Fruit fly (Drosophila melanogaster): ENCODE data around the gene CG4678.

Gene CG4678

dm6 chrX:16660632-16661031 is 35.3 kb upstream of the CG4678 start:
- TF ChIP-seq sens (GFP tag) (peak; percentile 53), fd96Cb (tag; optimal IDR thresholded peaks at IDR 0.05) (no peak), CG33557 (GFP tag; optimal IDR thresholded peaks at IDR 0.05) (peak; percentile 5), fu2 (GFP tag; optimal IDR thresholded peaks at IDR 0.05) (no peak), dmrt11E (tag; optimal IDR thresholded peaks at IDR 0.05) (peak; percentile 22), Abd-B (GFP tag; optimal IDR thresholded peaks at IDR 0.05) (no peak), CG31388 (GFP tag; optimal IDR thresholded peaks at IDR 0.05) (no peak), CG6689 (GFP tag; IDR thresholded peaks at IDR 0.05) (no peak), Xrp1 (GFP tag; IDR thresholded peaks at IDR 0.05) (0 out of 2 replicates have a peak, but pooled peaks have one; percentile 8), run (tag; optimal IDR thresholded peaks at IDR 0.05) (no peak), CG15696 (tag; optimal IDR thresholded peaks at IDR 0.05) (peak; percentile 53), CG10979 (tag; optimal IDR thresholded peaks at IDR 0.05) (no peak), crol (GFP tag; IDR thresholded peaks at IDR 0.05) (no peak)

DNA sequence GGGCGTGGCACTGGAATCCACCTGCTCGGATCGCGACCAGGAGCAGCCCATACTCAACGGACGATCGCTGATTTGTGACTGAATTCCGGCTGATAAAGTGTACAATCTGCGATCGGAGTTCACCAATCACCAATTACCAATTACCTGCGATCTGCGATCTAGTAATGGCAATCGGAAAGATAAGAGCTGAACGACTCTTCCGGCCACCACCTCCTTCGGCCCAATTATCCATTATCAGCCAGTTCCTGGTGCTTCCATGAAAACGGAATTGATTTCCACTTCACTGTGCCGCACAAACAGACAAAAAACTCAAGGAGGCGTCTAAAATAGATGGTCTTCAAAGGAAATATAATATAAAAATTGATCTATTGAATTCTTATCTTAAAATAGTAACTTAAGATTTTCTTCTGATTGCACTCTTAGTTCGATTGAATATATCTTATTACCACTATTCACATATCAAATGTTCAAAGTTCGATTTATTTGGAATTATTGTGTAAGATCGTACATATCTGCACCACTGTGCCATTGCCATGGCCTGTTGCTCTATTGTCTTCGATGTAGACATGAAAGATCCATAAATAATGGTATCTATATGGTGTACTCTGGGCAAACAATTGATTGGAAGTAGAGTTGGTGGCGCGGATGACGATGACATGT is 31.4 kb upstream of the CG4678 start, which contains the start of gene CG15865:
Gene CG15865, minus strand, starts transcription at position 51 of the 660 bp plus-strand sequence.
- TF ChIP-seq CG9609 (GFP tag; optimal IDR thresholded peaks at IDR 0.05) (no peak), CG15514 (GFP tag; optimal IDR thresholded peaks at IDR 0.05) (no peak), CoRest (tag; optimal IDR thresholded peaks at IDR 0.05) (no peak), exex (tag; optimal IDR thresholded peaks at IDR 0.05) (peak; percentile 0), Ets65A (GFP tag) (peak; percentile 79), sens (GFP tag) (peak; percentile 64), Med (GFP tag) (peak; percentile 28)

- TF ChIP-seq cato (GFP tag; optimal IDR thresholded peaks at IDR 0.05; ENCODE audit: borderline replicate concordance) (no peak), aop (GFP tag; IDR thresholded peaks at IDR 0.05) (peak; percentile 58; the same call in 1 of the 2 replicates), dimm (GFP tag; IDR thresholded peaks at IDR 0.05) (no peak), jumu (GFP tag; optimal IDR thresholded peaks at IDR 0.05) (no peak)
These were observed 26.1 kb upstream of the CG4678 start for dm6 chrX:16669849-16670248.

DNA sequence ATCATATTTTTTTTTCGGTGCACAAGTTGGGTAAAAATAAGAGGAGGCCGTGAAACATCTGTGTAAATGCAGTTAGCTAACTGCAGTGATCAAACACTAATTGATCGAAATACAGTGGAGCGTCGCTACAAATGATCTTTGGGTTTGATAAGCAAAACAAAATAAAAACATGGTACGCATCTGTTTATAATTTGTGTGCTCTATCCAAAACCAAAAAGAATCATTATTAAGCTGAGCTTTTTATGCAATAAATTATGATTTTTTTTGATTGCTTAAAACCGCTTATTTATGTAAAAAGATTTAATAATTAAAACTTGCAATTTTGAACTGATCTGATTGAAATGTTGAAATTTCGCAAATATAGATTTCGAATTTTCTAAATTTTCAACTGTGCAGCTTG is 25.7 kb upstream of the CG4678 start:
- TF ChIP-seq h (optimal IDR thresholded peaks at IDR 0.05) (no peak), az2 (GFP tag; optimal IDR thresholded peaks at IDR 0.05) (peak; percentile 13), bsh (GFP tag; optimal IDR thresholded peaks at IDR 0.05) (peak in 1 of 2 experiments; percentile 5), shn (GFP tag; optimal IDR thresholded peaks at IDR 0.05) (no peak), phol (tag; optimal IDR thresholded peaks at IDR 0.05) (peak; percentile 29), sens (GFP tag) (peak; percentile 87), fd64A (GFP tag; optimal IDR thresholded peaks at IDR 0.05) (no peak), CG4854 (GFP tag; optimal IDR thresholded peaks at IDR 0.05) (no peak), Asciz (GFP tag; optimal IDR thresholded peaks at IDR 0.05) (peak; percentile 10), crc (GFP tag; optimal IDR thresholded peaks at IDR 0.05) (no peak), ci (GFP tag; IDR thresholded peaks at IDR 0.05) (no peak), CG8281 (tag; optimal IDR thresholded peaks at IDR 0.05) (no peak), twi (tag; optimal IDR thresholded peaks at IDR 0.05) (no peak), CG17385 (GFP tag; optimal IDR thresholded peaks at IDR 0.05) (peak; percentile 18), Sox100B (GFP tag; optimal IDR thresholded peaks at IDR 0.05) (peak; percentile 38), CG2712 (tag; optimal IDR thresholded peaks at IDR 0.05) (peak; percentile 13), Hr51 (GFP tag; optimal IDR thresholded peaks at IDR 0.05) (peak in 1 of 2 experiments; percentile 44), Jarid2 (GFP tag; optimal IDR thresholded peaks at IDR 0.05) (no peak), CG18262 (tag; optimal IDR thresholded peaks at IDR 0.05) (peak; percentile 37), CG6689 (GFP tag; IDR thresholded peaks at IDR 0.05) (0 out of 2 replicates have a peak, but pooled peaks have one; percentile 9), Oli (tag; optimal IDR thresholded peaks at IDR 0.05) (peak; percentile 29), zfh1 (GFP tag; IDR thresholded peaks at IDR 0.05) (peak; percentile 31; the same call in 1 of the 3 replicates), CG7839 (tag; optimal IDR thresholded peaks at IDR 0.05) (peak; percentile 31), CG17361 (GFP tag; IDR thresholded peaks at IDR 0.05) (peak; percentile 52; the same call in 2 of the 3 replicates)
